Fruit fly (Drosophila melanogaster): ENCODE data around the gene CG17350.

The CG17350 gene

dm6 chr2L:19397617-19398316 lies 17.0 kb downstream of the CG17350 start (continued):
- TF ChIP-seq CG30403 (GFP tag; optimal IDR thresholded peaks at IDR 0.05) (peak; percentile 37), CG13424 (tag; optimal IDR thresholded peaks at IDR 0.05) (peak; percentile 40), CG2712 (tag; optimal IDR thresholded peaks at IDR 0.05) (no peak), sd (tag; optimal IDR thresholded peaks at IDR 0.05) (peak; percentile 25), Pdp1 (GFP tag; optimal IDR thresholded peaks at IDR 0.05) (peak in 1 of 2 experiments; percentile 78), ind (GFP tag; optimal IDR thresholded peaks at IDR 0.05) (peak; percentile 22), sr (GFP tag; IDR thresholded peaks at IDR 0.05) (no peak), lilli (GFP tag; optimal IDR thresholded peaks at IDR 0.05) (peak; percentile 39), Usf (GFP tag; optimal IDR thresholded peaks at IDR 0.05) (no peak), Max (GFP tag; optimal IDR thresholded peaks at IDR 0.05) (no peak), CG12659 (GFP tag; optimal IDR thresholded peaks at IDR 0.05) (peak; percentile 15), CG2120 (GFP tag; optimal IDR thresholded peaks at IDR 0.05) (peak; percentile 66), HmgZ (tag; optimal IDR thresholded peaks at IDR 0.05) (peak; percentile 6), ab (GFP tag; optimal IDR thresholded peaks at IDR 0.05) (no peak), kay (GFP tag; optimal IDR thresholded peaks at IDR 0.05) (no peak), Vsx1 (GFP tag; optimal IDR thresholded peaks at IDR 0.05) (no peak), scrt (GFP tag; optimal IDR thresholded peaks at IDR 0.05) (peak; percentile 81), MESR4 (GFP tag; optimal IDR thresholded peaks at IDR 0.05) (no peak), Deaf1 (tag; optimal IDR thresholded peaks at IDR 0.05) (peak; percentile 17), CG8359 (GFP tag; optimal IDR thresholded peaks at IDR 0.05; ENCODE audit: borderline replicate concordance) (no peak), CG18262 (tag; optimal IDR thresholded peaks at IDR 0.05) (peak; percentile 2), shn (GFP tag; optimal IDR thresholded peaks at IDR 0.05) (peak; percentile 16), H15 (GFP tag; IDR thresholded peaks at IDR 0.05) (no peak), CG15011 (GFP tag; optimal IDR thresholded peaks at IDR 0.05) (peak; percentile 4), Drgx (GFP tag; IDR thresholded peaks at IDR 0.05) (0 out of 2 replicates have a peak, but pooled peaks have one; percentile 13), cg (GFP tag; optimal IDR thresholded peaks at IDR 0.05) (no peak), CG9609 (GFP tag; optimal IDR thresholded peaks at IDR 0.05) (no peak), nau (GFP tag; optimal IDR thresholded peaks at IDR 0.05) (peak; percentile 13), CG33213 (GFP tag; optimal IDR thresholded peaks at IDR 0.05) (no peak), CG31441 (GFP tag; IDR thresholded peaks at IDR 0.05) (no peak), slbo (GFP tag; IDR thresholded peaks at IDR 0.05) (peak; percentile 39), CG30431 (GFP tag; optimal IDR thresholded peaks at IDR 0.05) (no peak), Fer2 (tag; optimal IDR thresholded peaks at IDR 0.05) (no peak), CG2678 (tag; optimal IDR thresholded peaks at IDR 0.05) (peak; percentile 64), CG10366 (GFP tag; IDR thresholded peaks at IDR 0.05) (no peak), PHDP (tag; optimal IDR thresholded peaks at IDR 0.05) (peak; percentile 13), tap (tag; optimal IDR thresholded peaks at IDR 0.05) (peak; percentile 6), lab (GFP tag; optimal IDR thresholded peaks at IDR 0.05) (peak; percentile 32), CG6654 (GFP tag; optimal IDR thresholded peaks at IDR 0.05) (no peak), tio (GFP tag; optimal IDR thresholded peaks at IDR 0.05) (peak; percentile 49), Blimp-1 (GFP tag; optimal IDR thresholded peaks at IDR 0.05) (no peak), CG14014 (GFP tag; IDR thresholded peaks at IDR 0.05) (no peak), ato (GFP tag; IDR thresholded peaks at IDR 0.05; ENCODE audit: partially characterized antibody) (no peak), CG11696 (GFP tag; IDR thresholded peaks at IDR 0.05) (no peak), Meics (GFP tag; optimal IDR thresholded peaks at IDR 0.05) (peak; percentile 49), yki (optimal IDR thresholded peaks at IDR 0.05) (peak; percentile 53), fu2 (GFP tag; optimal IDR thresholded peaks at IDR 0.05) (peak; percentile 16), sqz (GFP tag; optimal IDR thresholded peaks at IDR 0.05) (no peak)
